Fruit fly (Drosophila melanogaster) whole organism, prepupa: ENCODE results near the gene pxb.

Experiments used
- CG10631 ChIP-seq: fragments of 200-800 bp; sonication (Bioruptor generic); optimal IDR thresholded peaks from 2 replicates; lab custom pipeline; 2016; ENCODE audit warnings: missing biosample characterization, missing genetic modification characterization
- CG11294 ChIP-seq: fragments of 200-800 bp; sonication (Bioruptor generic); IDR thresholded peaks from 2 replicates; pipeline ENCODE4 v1.3.6; 2022; ENCODE audit warnings: missing biosample characterization, missing genetic modification characterization
- CG11762 ChIP-seq: fragments of 200-800 bp; sonication (Bioruptor generic); optimal IDR thresholded peaks from 3 replicates; lab custom pipeline; 2016; ENCODE audit warnings: missing biosample characterization, missing genetic modification characterization; ENCODE audit not compliant: insufficient read depth
- CG11902 ChIP-seq: fragments of 200-800 bp; sonication (Bioruptor generic); optimal IDR thresholded peaks from 3 replicates; lab custom pipeline; 2016; ENCODE audit warnings: missing biosample characterization, missing genetic modification characterization
- CG15336 ChIP-seq: fragments of 200-800 bp; sonication (Bioruptor generic); IDR thresholded peaks from 2 replicates; pipeline ENCODE4 v1.3.6; 2022; ENCODE audit warnings: missing biosample characterization, missing genetic modification characterization
- CG1621 ChIP-seq: fragments of 200-800 bp; sonication (Bioruptor generic); optimal IDR thresholded peaks from 3 replicates; lab custom pipeline; 2018; ENCODE audit warnings: missing biosample characterization, mild to moderate bottlenecking, missing genetic modification characterization
- CG16779 ChIP-seq: fragments of 200-800 bp; sonication (Bioruptor generic); optimal IDR thresholded peaks from 3 replicates; lab custom pipeline; 2017; ENCODE audit warnings: missing biosample characterization, mild to moderate bottlenecking, missing genetic modification characterization
- CG31627 ChIP-seq: fragments of 200-800 bp; sonication (Bioruptor generic); optimal IDR thresholded peaks from 3 replicates; lab custom pipeline; 2016; ENCODE audit warnings: missing biosample characterization, missing genetic modification characterization
- CG3919 ChIP-seq: fragments of 200-800 bp; sonication (Bioruptor generic); optimal IDR thresholded peaks from 3 replicates; lab custom pipeline; 2016; ENCODE audit warnings: missing biosample characterization, missing genetic modification characterization
- CG4318 ChIP-seq: fragments of 200-800 bp; sonication (Bioruptor generic); optimal IDR thresholded peaks from 3 replicates; lab custom pipeline; 2017; ENCODE audit warnings: missing biosample characterization, mild to moderate bottlenecking, missing genetic modification characterization
- CG6163 ChIP-seq: fragments of 200-800 bp; sonication (Bioruptor generic); IDR thresholded peaks from 3 replicates; pipeline ENCODE4 v1.3.6; 2022; ENCODE audit warnings: missing biosample characterization, missing genetic modification characterization
- CG6276 ChIP-seq: fragments of 200-800 bp; sonication (Bioruptor generic); optimal IDR thresholded peaks from 2 replicates; lab custom pipeline; 2017; ENCODE audit warnings: missing biosample characterization, mild to moderate bottlenecking, missing genetic modification characterization
- CG6792 ChIP-seq: fragments of 200-800 bp; sonication (Bioruptor generic); optimal IDR thresholded peaks from 3 replicates; lab custom pipeline; 2016; ENCODE audit warnings: missing biosample characterization, missing genetic modification characterization
- CG6808 ChIP-seq: fragments of 200-800 bp; sonication (Bioruptor generic); optimal IDR thresholded peaks from 3 replicates; lab custom pipeline; 2017; ENCODE audit warnings: missing biosample characterization, missing genetic modification characterization, mild to moderate bottlenecking, moderate library complexity, missing genetic modification reagents
- CG7368 ChIP-seq: fragments of 200-800 bp; sonication (Bioruptor generic); optimal IDR thresholded peaks from 3 replicates; lab custom pipeline; 2016; ENCODE audit warnings: missing biosample characterization, missing genetic modification characterization
- CG8119 ChIP-seq: fragments of 200-800 bp; sonication (Bioruptor generic); IDR thresholded peaks from 3 replicates; pipeline ENCODE4 v1.3.6; 2022; ENCODE audit warnings: missing biosample characterization, missing genetic modification characterization
- CG9139 ChIP-seq: fragments of 200-800 bp; sonication (Bioruptor generic); optimal IDR thresholded peaks from 3 replicates; lab custom pipeline; 2017; ENCODE audit warnings: missing biosample characterization, mild to moderate bottlenecking, missing genetic modification characterization
- Eip78C ChIP-seq: fragments of 200-800 bp; sonication (Bioruptor generic); peaks from one replicate; lab custom pipeline; 2016; ENCODE audit warnings: missing biosample characterization, missing genetic modification characterization
- Eip93F ChIP-seq: fragments of 200-800 bp; sonication (Bioruptor generic); optimal IDR thresholded peaks from 2 replicates; lab custom pipeline; 2016; ENCODE audit warnings: missing biosample characterization, mild to moderate bottlenecking, missing genetic modification characterization
- Gug ChIP-seq: fragments of 200-800 bp; sonication (Bioruptor generic); IDR thresholded peaks from 2 replicates; pipeline ENCODE4 v1.3.6; 2022; ENCODE audit warnings: missing biosample characterization, missing genetic modification characterization
- Hr38 ChIP-seq: sonication (Bioruptor generic); optimal IDR thresholded peaks from 2 replicates; lab custom pipeline; 2016; ENCODE audit warnings: missing biosample characterization, missing genetic modification characterization
- Lpt ChIP-seq: fragments of 200-800 bp; sonication (Bioruptor generic); optimal IDR thresholded peaks from 3 replicates; lab custom pipeline; 2016; ENCODE audit warnings: missing biosample characterization, missing genetic modification characterization
- Met ChIP-seq: fragments of 200-800 bp; sonication (Bioruptor generic); optimal IDR thresholded peaks from 3 replicates; lab custom pipeline; 2016; ENCODE audit warnings: missing biosample characterization, missing genetic modification characterization
- OdsH ChIP-seq: fragments of 200-800 bp; sonication (Bioruptor generic); optimal IDR thresholded peaks from 3 replicates; lab custom pipeline; 2016; ENCODE audit warnings: missing biosample characterization, missing genetic modification characterization
- Smox ChIP-seq: fragments of 200-800 bp; sonication (Bioruptor generic); optimal IDR thresholded peaks from 3 replicates; lab custom pipeline; 2016; ENCODE audit warnings: missing biosample characterization, missing genetic modification characterization
- Sox14 ChIP-seq: fragments of 200-800 bp; sonication (Bioruptor generic); optimal IDR thresholded peaks from 3 replicates; lab custom pipeline; 2016; ENCODE audit warnings: missing biosample characterization, missing genetic modification characterization
- achi ChIP-seq: fragments of 200-800 bp; sonication (Bioruptor generic); optimal IDR thresholded peaks from 3 replicates; lab custom pipeline; 2016; ENCODE audit warnings: missing biosample characterization, missing genetic modification characterization
- acj6 ChIP-seq: fragments of 200-800 bp; sonication (Bioruptor generic); optimal IDR thresholded peaks from 3 replicates; lab custom pipeline; 2016; ENCODE audit warnings: missing biosample characterization, missing genetic modification characterization
- cyc ChIP-seq: fragments of 200-800 bp; sonication (Bioruptor generic); optimal IDR thresholded peaks from 3 replicates; lab custom pipeline; 2016; ENCODE audit warnings: missing biosample characterization, missing genetic modification characterization
- dac ChIP-seq: fragments of 200-800 bp; sonication (Bioruptor generic); optimal IDR thresholded peaks from 2 replicates; lab custom pipeline; 2017; ENCODE audit warnings: missing biosample characterization, mild to moderate bottlenecking, missing genetic modification characterization
- dsx ChIP-seq: fragments of 200-800 bp; optimal IDR thresholded peaks from 3 replicates; lab custom pipeline; 2019; ENCODE audit warnings: missing biosample characterization, mild to moderate bottlenecking, missing genetic modification characterization, moderate library complexity; ENCODE audit not compliant: poor library complexity, severe bottlenecking
- eg ChIP-seq: fragments of 200-800 bp; sonication (Bioruptor generic); IDR thresholded peaks from 3 replicates; pipeline ENCODE4 v1.3.6; 2022; ENCODE audit warnings: missing biosample characterization, missing genetic modification characterization
- esn ChIP-seq: fragments of 200-800 bp; sonication (Bioruptor generic); optimal IDR thresholded peaks from 2 replicates; lab custom pipeline; 2016; ENCODE audit warnings: missing biosample characterization, mild to moderate bottlenecking, missing genetic modification characterization, moderate library complexity
- lz ChIP-seq: fragments of 200-800 bp; sonication (Bioruptor generic); optimal IDR thresholded peaks from 3 replicates; lab custom pipeline; 2016; ENCODE audit warnings: missing biosample characterization, missing genetic modification characterization
- pdm3 ChIP-seq: fragments of 200-800 bp; sonication (Bioruptor generic); optimal IDR thresholded peaks from 3 replicates; lab custom pipeline; 2016; ENCODE audit warnings: missing biosample characterization, missing genetic modification characterization
- spab ChIP-seq: fragments of 200-800 bp; sonication (Bioruptor generic); optimal IDR thresholded peaks from 2 replicates; lab custom pipeline; 2017; ENCODE audit warnings: missing biosample characterization, mild to moderate bottlenecking, missing genetic modification characterization, missing genetic modification reagents
- ss ChIP-seq, 2 experiments: fragments of 200-800 bp; sonication (Bioruptor generic); optimal IDR thresholded peaks; 2 replicates in 1 of 2; 3 replicates in 1 of 2; lab custom pipeline; 2017 to 2018; ENCODE audit warnings: mild to moderate bottlenecking in 2 of 2, missing biosample characterization in 2 of 2, missing genetic modification characterization in 2 of 2, moderate library complexity in 1 of 2
- vri ChIP-seq: fragments of 200-800 bp; sonication (Bioruptor generic); optimal IDR thresholded peaks from 3 replicates; lab custom pipeline; 2016; ENCODE audit warnings: missing biosample characterization, mild to moderate bottlenecking, missing genetic modification characterization

pxb gene

dm6 chr3R:15626863-15627262, 39.1 kb upstream of the pxb start (continued):
- TF ChIP-seq ss (GFP tag; optimal IDR thresholded peaks at IDR 0.05; lab: Kevin White, UChicago) (no peak), CG4318 (GFP tag; lab: Kevin White, UChicago) (no peak), CG11902 (GFP tag; lab: Kevin White, UChicago) (no peak), CG31627 (GFP tag; lab: Kevin White, UChicago) (no peak), cyc (no peak), CG6276 (peak; percentile 45), CG15336 (GFP tag; lab: Robert Waterston, UW) (peak; percentile 63), CG1621 (tag; lab: Kevin White, UChicago) (no peak), acj6 (GFP tag; lab: Kevin White, UChicago) (no peak), Lpt (peak; percentile 32), CG7368 (no peak), Gug (GFP tag; lab: Robert Waterston, UW) (peak; percentile 48; the same call in 1 of the 2 replicates), Smox (GFP tag; lab: Kevin White, UChicago) (no peak), Eip78C (GFP tag; lab: Kevin White, UChicago) (peak; percentile 89), Sox14 (GFP tag; lab: Kevin White, UChicago) (no peak), vri (GFP tag; lab: Kevin White, UChicago) (no peak), CG11762 (GFP tag; lab: Kevin White, UChicago) (no peak), CG8119 (GFP tag; lab: Robert Waterston, UW) (peak; percentile 59), pdm3 (no peak)
- TF ChIP-seq, all 60 proteins: peak for 21

- TF ChIP-seq dac (GFP tag; lab: Kevin White, UChicago) (no peak), eg (GFP tag; lab: Robert Waterston, UW) (0 out of 3 replicates have a peak, but pooled peaks have one; percentile 2), CG11294 (GFP tag; lab: Robert Waterston, UW) (no peak)
- TF ChIP-seq, all 60 proteins: peak for 1
Observed at dm6 chr3R:15627274-15627673, 38.7 kb upstream of the pxb start.

- TF ChIP-seq esn (GFP tag; lab: Kevin White, UChicago) (no peak), spab (GFP tag; lab: Kevin White, UChicago) (no peak), OdsH (GFP tag; lab: Kevin White, UChicago) (no peak), CG6276 (no peak), CG16779 (no peak), CG10631 (no peak)
Observed at dm6 chr3R:15627987-15628386, 38.0 kb upstream of the pxb start.

dm6 chr3R:15630076-15630475, 35.9 kb upstream of the pxb start:
- TF ChIP-seq esn (GFP tag; lab: Kevin White, UChicago) (no peak), CG6808 (GFP tag; lab: Kevin White, UChicago) (no peak), CG6792 (GFP tag; lab: Kevin White, UChicago) (no peak), CG6163 (GFP tag; lab: Robert Waterston, UW) (no peak), Eip93F (no peak), dsx (GFP tag; lab: Kevin White, UChicago) (no peak), lz (GFP tag; lab: Kevin White, UChicago) (no peak), Met (no peak), Hr38 (GFP tag; lab: Kevin White, UChicago) (no peak), CG11902 (GFP tag; lab: Kevin White, UChicago) (no peak), CG7368 (no peak), CG9139 (GFP tag; lab: Kevin White, UChicago) (no peak), achi (GFP tag; lab: Kevin White, UChicago) (no peak), cyc (no peak), Gug (GFP tag; lab: Robert Waterston, UW) (no peak), CG3919 (GFP tag; lab: Kevin White, UChicago) (no peak), Sox14 (GFP tag; lab: Kevin White, UChicago) (no peak), pdm3 (no peak)
